Fruit fly (Drosophila melanogaster) whole organism, wandering third instar larva: ENCODE measurements around the gene Nf1.

Experiments
- GATAd ChIP-seq: sonication (Bioruptor generic); optimal IDR thresholded peaks from 2 replicates; lab custom pipeline; 2016; ENCODE audit warnings: missing biosample characterization, missing genetic modification characterization
- HLH106 ChIP-seq: fragments of 200-800 bp; optimal IDR thresholded peaks from 3 replicates; lab custom pipeline; 2019; ENCODE audit warnings: missing biosample characterization, mild to moderate bottlenecking, missing genetic modification characterization, moderate library complexity
- Hnf4 ChIP-seq: fragments of 200-800 bp; sonication (Bioruptor generic); optimal IDR thresholded peaks from 2 replicates; lab custom pipeline; 2016; ENCODE audit warnings: missing biosample characterization, mild to moderate bottlenecking, missing genetic modification characterization
- Hr78 ChIP-seq: fragments of >200 bp; optimal IDR thresholded peaks from 2 replicates; lab custom pipeline; 2017; ENCODE audit warnings: missing biosample characterization, missing genetic modification characterization
- Hr83 ChIP-seq: fragments of 200-300 bp; sonication (Bioruptor generic); optimal IDR thresholded peaks from 2 replicates; lab custom pipeline; 2016; ENCODE audit warnings: missing biosample characterization, mild to moderate bottlenecking, missing genetic modification characterization, moderate library complexity; ENCODE audit not compliant: poor library complexity, severe bottlenecking
- Myc ChIP-seq: fragments of >200 bp; optimal IDR thresholded peaks from 2 replicates; lab custom pipeline; 2017
- ey ChIP-seq: fragments of 200-800 bp; sonication (Bioruptor generic); optimal IDR thresholded peaks from 2 replicates; lab custom pipeline; 2016; ENCODE audit warnings: missing biosample characterization, missing genetic modification characterization
- foxo ChIP-seq, 2 experiments: fragments of 200-800 bp; sonication (Bioruptor generic); optimal IDR thresholded peaks; 2 replicates in 1 of 2; 3 replicates in 1 of 2; lab custom pipeline; 2016 to 2017; ENCODE audit warnings: missing biosample characterization in 2 of 2, missing genetic modification characterization in 2 of 2
- fru ChIP-seq: fragments of 200-800 bp; sonication (Bioruptor generic); optimal IDR thresholded peaks from 3 replicates; lab custom pipeline; 2016; ENCODE audit warnings: missing biosample characterization, mild to moderate bottlenecking, missing genetic modification characterization
- psq ChIP-seq: fragments of 200-800 bp; sonication (Bioruptor generic); optimal IDR thresholded peaks from 3 replicates; lab custom pipeline; 2017; ENCODE audit warnings: missing biosample characterization, mild to moderate bottlenecking, missing genetic modification characterization, moderate library complexity
- rgr ChIP-seq: fragments of 200-800 bp; sonication (Bioruptor generic); optimal IDR thresholded peaks from 3 replicates; lab custom pipeline; 2016; ENCODE audit warnings: missing biosample characterization, mild to moderate bottlenecking, missing genetic modification characterization

dm6 chr3R:26007964-26008868, 25.4 kb downstream of the Nf1 start:
- TF ChIP-seq HLH106 (no peak), rgr (no peak), GATAd (no peak), Hnf4 (no peak), foxo (GFP tag; optimal IDR thresholded peaks at IDR 0.05; lab: Kevin White, UChicago) (no peak), Hr83 (GFP tag; lab: Kevin White, UChicago) (no peak), fru (GFP tag; lab: Kevin White, UChicago) (peak; percentile 18), ey (GFP tag; lab: Kevin White, UChicago) (peak; percentile 20), Myc (no peak), Hr78 (GFP tag; lab: Kevin White, UChicago) (no peak), psq (GFP tag; lab: Kevin White, UChicago) (no peak)
